Worm (Caenorhabditis elegans) whole organism, L2 larva: ENCODE data around the gene vab-9.

ENCODE experiments used
- F13H6.1 ChIP-seq: sonication (generic microtip); optimal IDR thresholded peaks from 2 replicates; lab custom pipeline; 2016; ENCODE audit warnings: missing genetic modification characterization, missing compliant biosample characterization
- R02D3.7 ChIP-seq: fragments of 150-350 bp; optimal IDR thresholded peaks from 2 replicates; lab custom pipeline; 2014; ENCODE audit warnings: missing biosample characterization, missing genetic modification characterization
- ZK546.5 ChIP-seq: sonication (generic microtip); optimal IDR thresholded peaks from 2 replicates; lab custom pipeline; 2017; ENCODE audit warnings: missing biosample characterization, missing genetic modification characterization
- ceh-82 ChIP-seq: fragments of 150-350 bp; optimal IDR thresholded peaks from 2 replicates; lab custom pipeline; 2014; ENCODE audit warnings: missing biosample characterization, missing genetic modification characterization
- mbf-1 ChIP-seq: sonication (generic microtip); optimal IDR thresholded peaks from 2 replicates; lab custom pipeline; 2017; ENCODE audit warnings: missing biosample characterization, missing genetic modification characterization
- mdl-1 ChIP-seq, 2 experiments: fragments of 150-350 bp in 1 of 2; sonication (generic microtip) in 1 of 2; optimal IDR thresholded peaks; 2 replicates each; lab custom pipeline; 2017; ENCODE audit warnings: missing biosample characterization in 2 of 2, missing genetic modification characterization in 2 of 2
- nhr-237 ChIP-seq: fragments of 150-350 bp; optimal IDR thresholded peaks from 2 replicates; lab custom pipeline; 2014; ENCODE audit warnings: missing biosample characterization, missing genetic modification characterization
- nhr-77 ChIP-seq: fragments of 150-350 bp; optimal IDR thresholded peaks from 2 replicates; lab custom pipeline; 2014; ENCODE audit warnings: missing biosample characterization, missing genetic modification characterization
- unc-62 ChIP-seq: fragments of 150-350 bp; optimal IDR thresholded peaks from 2 replicates; lab custom pipeline; 2014; ENCODE audit warnings: missing biosample characterization, missing genetic modification reagents, missing genetic modification characterization
- ztf-11 ChIP-seq: sonication (generic microtip); optimal IDR thresholded peaks from 2 replicates; lab custom pipeline; 2017; ENCODE audit warnings: missing biosample characterization, missing genetic modification characterization

- TF ChIP-seq nhr-237 (tag; lab: Kevin White, UChicago) = no peak
- no peak for TF ChIP-seq ceh-82
- TF ChIP-seq F13H6.1 (tag; lab: Kevin White, UChicago) = no peak
- no peak for TF ChIP-seq nhr-77 (tag; lab: Kevin White, UChicago)
- TF ChIP-seq ZK546.5 (tag; lab: Kevin White, UChicago) = no peak
- TF ChIP-seq mbf-1 (tag; lab: Kevin White, UChicago) = no peak
- TF ChIP-seq mdl-1 (tag; optimal IDR thresholded peaks at IDR 0.05; lab: Kevin White, UChicago) = no peak
- TF ChIP-seq R02D3.7 (tag; lab: Kevin White, UChicago) = no peak
- no peak for TF ChIP-seq ztf-11 (tag; lab: Kevin White, UChicago)
- TF ChIP-seq unc-62 (GFP tag; lab: Kevin White, UChicago) = no peak
These were observed 27.4 kb downstream of the vab-9 start, which contains the start of gene F28C6.9 for ce11 chrII:8610085-8610484.
